Fruit fly (Drosophila melanogaster) whole organism, embryonic: ENCODE results near the gene Mbs.
A peak's percentile ranks its signal among the peaks of the same experiment; 100 is the strongest.

ENCODE experiments used
- CG10274 ChIP-seq: fragments of 200-800 bp; sonication (Bioruptor generic); optimal IDR thresholded peaks from 3 replicates; lab custom pipeline; 2017; ENCODE audit warnings: missing biosample characterization, mild to moderate bottlenecking, missing genetic modification characterization
- CG10959 ChIP-seq: fragments of 200-800 bp; sonication (Bioruptor generic); IDR thresholded peaks from 2 replicates; pipeline ENCODE4 v1.3.6; 2022; ENCODE audit warnings: missing biosample characterization, missing genetic modification characterization
- CG11085 ChIP-seq: fragments of 200-800 bp; sonication (Bioruptor generic); IDR thresholded peaks from 2 replicates; pipeline ENCODE4 v1.3.6; 2022; ENCODE audit warnings: missing biosample characterization, missing genetic modification characterization
- CG11696 ChIP-seq: fragments of 200-800 bp; sonication (Bioruptor generic); IDR thresholded peaks from 2 replicates; pipeline ENCODE4 v1.3.6; 2022; ENCODE audit warnings: missing biosample characterization, missing genetic modification characterization
- CG12071 ChIP-seq: fragments of 200-800 bp; sonication (Bioruptor generic); optimal IDR thresholded peaks from 3 replicates; lab custom pipeline; 2018; ENCODE audit warnings: missing biosample characterization, mild to moderate bottlenecking, missing genetic modification characterization
- CG12236 ChIP-seq: fragments of 200-800 bp; sonication (Bioruptor generic); optimal IDR thresholded peaks from 2 replicates; lab custom pipeline; 2016; ENCODE audit warnings: missing biosample characterization, missing genetic modification characterization
- CG12299 ChIP-seq: fragments of 200-800 bp; sonication (Bioruptor generic); optimal IDR thresholded peaks from 2 replicates; lab custom pipeline; 2018; ENCODE audit warnings: missing biosample characterization, mild to moderate bottlenecking, missing genetic modification characterization
- CG13287 ChIP-seq: fragments of 200-800 bp; sonication (Bioruptor generic); IDR thresholded peaks from 2 replicates; pipeline ENCODE4 v1.3.6; 2022; ENCODE audit warnings: missing biosample characterization, missing genetic modification characterization; ENCODE audit not compliant: partially characterized antibody
- CG16815 ChIP-seq: fragments of 200-800 bp; sonication (Bioruptor generic); optimal IDR thresholded peaks from 3 replicates; lab custom pipeline; 2017; ENCODE audit warnings: missing biosample characterization, mild to moderate bottlenecking, missing genetic modification characterization
- CG17568 ChIP-seq: fragments of 200-800 bp; sonication (Bioruptor generic); optimal IDR thresholded peaks from 2 replicates; lab custom pipeline; 2018; ENCODE audit warnings: missing biosample characterization, mild to moderate bottlenecking, missing genetic modification characterization, moderate library complexity
- CG2129 ChIP-seq: fragments of 200-800 bp; sonication (Bioruptor generic); IDR thresholded peaks from 2 replicates; pipeline ENCODE4 v1.3.6; 2022; ENCODE audit warnings: missing biosample characterization, missing genetic modification characterization; ENCODE audit not compliant: partially characterized antibody
- CG6683 ChIP-seq: fragments of 200-800 bp; sonication (Bioruptor generic); optimal IDR thresholded peaks from 2 replicates; lab custom pipeline; 2017; ENCODE audit warnings: missing biosample characterization, mild to moderate bottlenecking, missing genetic modification characterization, missing genetic modification reagents
- CG8924 ChIP-seq: fragments of 200-800 bp; optimal IDR thresholded peaks from 3 replicates; lab custom pipeline; 2019; ENCODE audit warnings: missing biosample characterization, mild to moderate bottlenecking, missing genetic modification characterization, moderate library complexity
- CG9215 ChIP-seq: fragments of 200-800 bp; sonication (Bioruptor generic); IDR thresholded peaks from 2 replicates; pipeline ENCODE4 v1.3.6; 2022; ENCODE audit warnings: missing biosample characterization, missing genetic modification characterization
- CG9932 ChIP-seq: fragments of 200-800 bp; sonication (Bioruptor generic); IDR thresholded peaks from 2 replicates; pipeline ENCODE4 v1.3.6; 2022; ENCODE audit warnings: missing biosample characterization, missing genetic modification characterization
- Dfd ChIP-seq, 2 experiments: fragments of >200 bp; optimal IDR thresholded peaks; 2 replicates each; lab custom pipeline; 2017; ENCODE audit warnings: missing biosample characterization in 2 of 2, missing genetic modification characterization in 2 of 2
- Dip3 ChIP-seq: fragments of 200-800 bp; sonication (Bioruptor generic); optimal IDR thresholded peaks from 3 replicates; lab custom pipeline; 2016; ENCODE audit warnings: missing biosample characterization, missing genetic modification characterization
- Fer3 ChIP-seq: fragments of 200-800 bp; sonication (Bioruptor generic); optimal IDR thresholded peaks from 2 replicates; lab custom pipeline; 2018; ENCODE audit warnings: missing biosample characterization, mild to moderate bottlenecking, missing genetic modification characterization, moderate library complexity
- Hr51 ChIP-seq, 2 experiments: fragments of 200-800 bp; sonication (Bioruptor generic); optimal IDR thresholded peaks; 2 replicates in 1 of 2; 3 replicates in 1 of 2; lab custom pipeline; 2016 to 2018; ENCODE audit warnings: missing biosample characterization in 2 of 2, missing genetic modification characterization in 2 of 2, mild to moderate bottlenecking in 1 of 2, moderate library complexity in 1 of 2
- Lpt ChIP-seq: fragments of >200 bp; optimal IDR thresholded peaks from 2 replicates; lab custom pipeline; 2018; ENCODE audit warnings: missing biosample characterization, missing genetic modification characterization
- NC2α ChIP-seq: fragments of 200-800 bp; sonication (Bioruptor generic); optimal IDR thresholded peaks from 2 replicates; lab custom pipeline; 2016; ENCODE audit warnings: missing biosample characterization, missing genetic modification characterization
- NFAT ChIP-seq: fragments of 200-800 bp; sonication (Bioruptor generic); IDR thresholded peaks from 2 replicates; pipeline ENCODE4 v1.3.6; 2022; ENCODE audit warnings: missing biosample characterization, missing genetic modification characterization
- PHDP ChIP-seq: fragments of 200-800 bp; sonication (Bioruptor generic); optimal IDR thresholded peaks from 3 replicates; lab custom pipeline; 2018; ENCODE audit warnings: missing biosample characterization, mild to moderate bottlenecking, missing genetic modification characterization, moderate library complexity
- Side ChIP-seq: fragments of 200-800 bp; sonication (Bioruptor generic); optimal IDR thresholded peaks from 2 replicates; lab custom pipeline; 2016; ENCODE audit warnings: missing biosample characterization, missing genetic modification characterization
- Sox100B ChIP-seq: fragments of 200-800 bp; sonication (Bioruptor generic); optimal IDR thresholded peaks from 3 replicates; lab custom pipeline; 2018; ENCODE audit warnings: missing biosample characterization, mild to moderate bottlenecking, missing genetic modification characterization
- TFAM ChIP-seq: fragments of 200-800 bp; sonication (Bioruptor generic); optimal IDR thresholded peaks from 2 replicates; lab custom pipeline; 2017; ENCODE audit warnings: missing biosample characterization, missing genetic modification characterization, inconsistent platforms
- ac ChIP-seq: fragments of 200-800 bp; sonication (Bioruptor generic); optimal IDR thresholded peaks from 3 replicates; lab custom pipeline; 2017; ENCODE audit warnings: missing biosample characterization, mild to moderate bottlenecking, missing genetic modification characterization
- bab2 ChIP-seq: fragments of 200-800 bp; sonication (Bioruptor generic); optimal IDR thresholded peaks from 2 replicates; lab custom pipeline; 2016; ENCODE audit warnings: missing biosample characterization, missing genetic modification characterization
- caup ChIP-seq: fragments of 200-800 bp; sonication (Bioruptor generic); optimal IDR thresholded peaks from 3 replicates; lab custom pipeline; 2017; ENCODE audit warnings: missing biosample characterization, mild to moderate bottlenecking, missing genetic modification characterization, moderate library complexity; ENCODE audit not compliant: severe bottlenecking
- crp ChIP-seq, 2 experiments: fragments of 200-800 bp; sonication (Bioruptor generic); optimal IDR thresholded peaks; 2 replicates in 1 of 2; 3 replicates in 1 of 2; lab custom pipeline; 2017; ENCODE audit warnings: missing biosample characterization in 2 of 2, missing genetic modification characterization in 2 of 2, mild to moderate bottlenecking in 1 of 2, moderate library complexity in 1 of 2
- dan ChIP-seq: fragments of 200-800 bp; sonication (Bioruptor generic); IDR thresholded peaks from 2 replicates; pipeline ENCODE4 v1.3.6; 2022; ENCODE audit warnings: missing biosample characterization, missing genetic modification characterization
- ewg ChIP-seq: fragments of 200-800 bp; sonication (Bioruptor generic); optimal IDR thresholded peaks from 3 replicates; lab custom pipeline; 2017; ENCODE audit warnings: mild to moderate bottlenecking, missing biosample characterization, missing genetic modification reagents, missing genetic modification characterization
- hth ChIP-seq: fragments of >200 bp; optimal IDR thresholded peaks from 2 replicates; lab custom pipeline; 2017; ENCODE audit warnings: inconsistent platforms
- jing ChIP-seq: fragments of 200-800 bp; sonication (Bioruptor generic); optimal IDR thresholded peaks from 2 replicates; lab custom pipeline; 2018; ENCODE audit warnings: missing biosample characterization, mild to moderate bottlenecking, missing genetic modification characterization
- ken ChIP-seq: fragments of 200-800 bp; sonication (Bioruptor generic); IDR thresholded peaks from 3 replicates; pipeline ENCODE4 v1.3.6; 2022; ENCODE audit warnings: missing biosample characterization, missing genetic modification characterization
- klu ChIP-seq: fragments of 200-800 bp; sonication (Bioruptor generic); IDR thresholded peaks from 2 replicates; pipeline ENCODE4 v1.3.6; 2022; ENCODE audit warnings: missing biosample characterization, missing genetic modification characterization
- knrl ChIP-seq: fragments of 200-800 bp; sonication (Bioruptor generic); IDR thresholded peaks from 3 replicates; pipeline ENCODE4 v1.3.6; 2022; ENCODE audit warnings: missing biosample characterization, missing genetic modification characterization; ENCODE audit not compliant: partially characterized antibody
- mirr ChIP-seq: fragments of 200-800 bp; sonication (Bioruptor generic); optimal IDR thresholded peaks from 3 replicates; lab custom pipeline; 2018; ENCODE audit warnings: missing biosample characterization, mild to moderate bottlenecking, missing genetic modification characterization
- nmo ChIP-seq: fragments of 200-800 bp; sonication (Bioruptor generic); optimal IDR thresholded peaks from 2 replicates; lab custom pipeline; 2018; ENCODE audit warnings: missing biosample characterization, mild to moderate bottlenecking, missing genetic modification characterization, moderate library complexity
- nom ChIP-seq: fragments of 200-800 bp; sonication (Bioruptor generic); optimal IDR thresholded peaks from 2 replicates; lab custom pipeline; 2017; ENCODE audit warnings: missing biosample characterization, missing genetic modification characterization, mild to moderate bottlenecking, moderate library complexity, missing genetic modification reagents
- peb ChIP-seq: fragments of 200-800 bp; sonication (Bioruptor generic); IDR thresholded peaks from 2 replicates; pipeline ENCODE4 v1.3.6; 2022; ENCODE audit warnings: missing biosample characterization, missing genetic modification characterization
- pzg ChIP-seq: fragments of 200-800 bp; sonication (Bioruptor generic); optimal IDR thresholded peaks from 3 replicates; lab custom pipeline; 2018; ENCODE audit warnings: missing biosample characterization, mild to moderate bottlenecking, missing genetic modification characterization, moderate library complexity
- ranshi ChIP-seq: fragments of 200-800 bp; sonication (Bioruptor generic); IDR thresholded peaks from 2 replicates; pipeline ENCODE4 v1.3.6; 2022; ENCODE audit warnings: missing biosample characterization, missing genetic modification characterization
- ro ChIP-seq: fragments of 200-800 bp; sonication (Bioruptor generic); IDR thresholded peaks from 2 replicates; pipeline ENCODE4 v1.3.6; 2022; ENCODE audit warnings: missing biosample characterization, missing genetic modification characterization
- sima ChIP-seq: fragments of 200-800 bp; sonication (Bioruptor generic); optimal IDR thresholded peaks from 2 replicates; lab custom pipeline; 2016; ENCODE audit warnings: missing biosample characterization, missing genetic modification characterization
- slbo ChIP-seq: fragments of 200-800 bp; sonication (Bioruptor generic); IDR thresholded peaks from 2 replicates; pipeline ENCODE4 v1.3.6; 2022; ENCODE audit warnings: missing biosample characterization, missing genetic modification characterization
- tup ChIP-seq: fragments of 200-800 bp; sonication (Bioruptor generic); optimal IDR thresholded peaks from 2 replicates; lab custom pipeline; 2016; ENCODE audit warnings: missing biosample characterization, mild to moderate bottlenecking, missing genetic modification characterization, moderate library complexity
- twi ChIP-seq: fragments of 200-800 bp; optimal IDR thresholded peaks from 2 replicates; lab custom pipeline; 2019; ENCODE audit warnings: missing biosample characterization, mild to moderate bottlenecking, missing genetic modification characterization, moderate library complexity
- wdn ChIP-seq: fragments of 200-800 bp; sonication (Bioruptor generic); IDR thresholded peaks from 2 replicates; pipeline ENCODE4 v1.3.6; 2022; ENCODE audit warnings: missing biosample characterization, missing genetic modification characterization

The Mbs gene

dm6 chr3L:16113607-16114337, 62.0 kb downstream of the Mbs start (continued):
- TF ChIP-seq nom (GFP tag; lab: Kevin White, UChicago) (peak; percentile 73), Dip3 (peak; percentile 86), PHDP (tag; lab: Kevin White, UChicago) (peak; percentile 86), tup (GFP tag; lab: Kevin White, UChicago) (peak; percentile 75), peb (GFP tag; lab: Robert Waterston, UW) (peak; percentile 50; the same call in 1 of the 2 replicates), CG11085 (GFP tag; lab: Robert Waterston, UW) (0 out of 2 replicates have a peak, but pooled peaks have one; percentile 65), pzg (peak; percentile 86), nmo (peak; percentile 82), ken (GFP tag; lab: Robert Waterston, UW) (peak; percentile 87), CG12236 (GFP tag; lab: Kevin White, UChicago) (peak; percentile 64), caup (no peak), Side (peak; percentile 89), slbo (GFP tag; lab: Robert Waterston, UW) (peak; percentile 86), Dfd (GFP tag; optimal IDR thresholded peaks at IDR 0.05; lab: Kevin White, UChicago) (no peak), CG13287 (GFP tag; lab: Robert Waterston, UW) (peak; percentile 79), CG9932 (GFP tag; lab: Robert Waterston, UW) (peak; percentile 83), Hr51 (GFP tag; optimal IDR thresholded peaks at IDR 0.05; lab: Kevin White, UChicago) (peak in 1 of 2 experiments; percentile 76), CG2129 (GFP tag; lab: Robert Waterston, UW) (peak; percentile 38; the same call in 1 of the 2 replicates), klu (peak; percentile 55; the same call in 1 of the 2 replicates), mirr (no peak), NC2α (GFP tag; lab: Kevin White, UChicago) (peak; percentile 37), bab2 (GFP tag; lab: Kevin White, UChicago) (peak; percentile 89), ro (no peak), jing (no peak), CG10274 (GFP tag; lab: Kevin White, UChicago) (peak; percentile 30), CG17568 (GFP tag; lab: Kevin White, UChicago) (no peak), TFAM (no peak), ranshi (GFP tag; lab: Robert Waterston, UW) (peak; percentile 75; the same call in 1 of the 2 replicates), hth (lab: Kevin White, UChicago) (no peak), CG11696 (GFP tag; lab: Robert Waterston, UW) (peak; percentile 56), CG9215 (GFP tag; lab: Robert Waterston, UW) (no peak; the same call in 1 of the 2 replicates), ewg (GFP tag; lab: Kevin White, UChicago) (peak; percentile 97), dan (no peak), twi (tag; lab: Kevin White, UChicago) (no peak), sima (GFP tag; lab: Kevin White, UChicago) (peak; percentile 5), Sox100B (GFP tag; lab: Kevin White, UChicago) (no peak), CG16815 (peak; percentile 57), Fer3 (tag; lab: Kevin White, UChicago) (no peak), crp (GFP tag; optimal IDR thresholded peaks at IDR 0.05; lab: Kevin White, UChicago) (peak in 1 of 2 experiments; percentile 32), NFAT (GFP tag; lab: Robert Waterston, UW) (peak; percentile 69), Lpt (GFP tag; lab: Kevin White, UChicago) (no peak), wdn (GFP tag; lab: Robert Waterston, UW) (no peak), ac (no peak), CG6683 (GFP tag; lab: Kevin White, UChicago) (peak; percentile 76), CG10959 (0 out of 2 replicates have a peak, but pooled peaks have one; percentile 29), knrl (GFP tag; lab: Robert Waterston, UW) (peak; percentile 73), CG12071 (GFP tag; lab: Kevin White, UChicago) (no peak), CG8924 (tag; lab: Kevin White, UChicago) (peak; percentile 91), CG12299 (tag; lab: Kevin White, UChicago) (no peak)
